Worm (Caenorhabditis elegans): ENCODE results near the gene C04A11.1.

DNA sequence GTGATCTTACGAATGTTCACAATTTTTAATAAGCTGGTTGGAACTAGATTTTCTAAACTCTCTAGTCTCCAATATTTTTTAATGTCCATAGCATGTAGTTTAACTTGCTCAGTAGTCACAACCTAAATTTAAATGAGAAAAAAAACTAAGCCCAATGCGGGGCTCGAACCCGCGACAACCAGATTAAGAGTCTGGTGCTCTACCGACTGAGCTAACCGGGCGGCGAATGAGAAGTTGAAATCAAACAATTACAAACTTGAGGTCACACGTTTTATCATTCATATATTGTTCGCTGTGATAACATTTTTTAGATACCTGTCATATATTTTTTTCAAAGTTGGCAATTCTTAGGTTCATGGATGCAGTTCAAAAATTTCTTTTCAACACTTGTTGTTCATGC is 4.5 kb upstream of the C04A11.1 start:
- no peak for TF ChIP-seq skn-1 (tag; optimal IDR thresholded peaks at IDR 0.05)
- no peak for TF ChIP-seq nhr-6 (tag; optimal IDR thresholded peaks at IDR 0.05)
- TF ChIP-seq mdl-1 (tag; optimal IDR thresholded peaks at IDR 0.05), result no peak
- TF ChIP-seq lsy-2 (tag; optimal IDR thresholded peaks at IDR 0.05), result no peak
- TF ChIP-seq dve-1 (tag; optimal IDR thresholded peaks at IDR 0.05; ENCODE audit: insufficient read depth), result peak; percentile 22
- no peak for TF ChIP-seq fkh-10 (GFP tag; optimal IDR thresholded peaks at IDR 0.05)
- TF ChIP-seq nhr-237 (tag; optimal IDR thresholded peaks at IDR 0.05), result no peak
- no peak for TF ChIP-seq ztf-11 (tag; optimal IDR thresholded peaks at IDR 0.05)
- no peak for TF ChIP-seq T26A8.4 (GFP tag; IDR thresholded peaks at IDR 0.05)
- no peak for TF ChIP-seq egl-27 (tag; optimal IDR thresholded peaks at IDR 0.05)
- no peak for TF ChIP-seq mxl-3 (GFP tag; optimal IDR thresholded peaks at IDR 0.05)
- no peak for TF ChIP-seq mep-1 (tag; optimal IDR thresholded peaks at IDR 0.05)
- TF ChIP-seq tra-1 (GFP tag; IDR thresholded peaks at IDR 0.05), result no peak
- TF ChIP-seq snpc-4 (tag; optimal IDR thresholded peaks at IDR 0.05), result no peak

Data from whole organism, L4 larva.